Fruit fly (Drosophila melanogaster): ENCODE measurements around the gene rpk.

rpk gene

DNA sequence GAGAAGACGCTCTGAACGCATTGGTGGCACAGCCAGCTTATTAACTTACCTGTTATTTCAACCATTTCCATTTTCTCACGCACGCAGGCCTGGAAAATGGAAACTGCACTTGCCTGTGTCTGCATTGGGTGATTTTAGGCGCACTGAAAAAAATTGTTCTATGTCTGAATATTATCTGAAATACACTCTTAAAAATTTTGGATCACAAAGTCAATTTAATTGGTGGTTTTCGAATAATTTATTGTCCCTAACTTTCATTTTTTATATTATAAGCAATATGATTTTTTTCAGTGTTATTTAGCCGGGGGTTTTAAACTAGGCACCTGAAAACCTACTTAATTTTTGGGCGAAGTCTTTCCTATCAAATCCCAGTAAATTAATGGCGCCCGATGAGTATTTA, 17.3 kb downstream of the rpk start (continued):
- peak; percentile 84 for TF ChIP-seq CG17328 (GFP tag; IDR thresholded peaks at IDR 0.05)
- peak; percentile 60; the same call in 1 of the 2 replicates for TF ChIP-seq peb (GFP tag; IDR thresholded peaks at IDR 0.05)
- no peak for TF ChIP-seq CG16863 (GFP tag; optimal IDR thresholded peaks at IDR 0.05)
- TF ChIP-seq CG1647 (GFP tag; optimal IDR thresholded peaks at IDR 0.05), result peak; percentile 64
- peak; percentile 93 for TF ChIP-seq CG14710 (tag; optimal IDR thresholded peaks at IDR 0.05)
- TF ChIP-seq CG2129 (GFP tag; IDR thresholded peaks at IDR 0.05; ENCODE audit: partially characterized antibody), result no peak
- peak; percentile 53 for TF ChIP-seq CG11247 (GFP tag; IDR thresholded peaks at IDR 0.05)
- TF ChIP-seq sob (GFP tag; IDR thresholded peaks at IDR 0.05), result peak; percentile 73
- peak; percentile 11 for TF ChIP-seq CG30020 (tag; optimal IDR thresholded peaks at IDR 0.05)
- TF ChIP-seq CG30431 (GFP tag; optimal IDR thresholded peaks at IDR 0.05), result peak; percentile 11
- TF ChIP-seq jumu (GFP tag; optimal IDR thresholded peaks at IDR 0.05), result peak; percentile 69
- TF ChIP-seq Elba2 (GFP tag; optimal IDR thresholded peaks at IDR 0.05), result peak; percentile 46
- TF ChIP-seq CG6254 (GFP tag; optimal IDR thresholded peaks at IDR 0.05), result peak; percentile 84
- TF ChIP-seq zfh1 (GFP tag; IDR thresholded peaks at IDR 0.05), result peak; percentile 93
- TF ChIP-seq Ets65A (GFP tag), result peak; percentile 95
- TF ChIP-seq emc (GFP tag; optimal IDR thresholded peaks at IDR 0.05), result no peak
- peak; percentile 87 for TF ChIP-seq Asciz (GFP tag; optimal IDR thresholded peaks at IDR 0.05)
- TF ChIP-seq Neu2 (GFP tag; optimal IDR thresholded peaks at IDR 0.05; ENCODE audit: borderline replicate concordance), result peak; percentile 65
- TF ChIP-seq CG7987 (GFP tag; optimal IDR thresholded peaks at IDR 0.05), result peak; percentile 12
- TF ChIP-seq CG33557 (GFP tag; optimal IDR thresholded peaks at IDR 0.05), result peak; percentile 37
- peak; percentile 75 for TF ChIP-seq CG7372 (GFP tag; IDR thresholded peaks at IDR 0.05)
- peak; percentile 77 for TF ChIP-seq CG18599 (GFP tag; optimal IDR thresholded peaks at IDR 0.05)
- peak; percentile 66 for TF ChIP-seq zf30C (GFP tag; optimal IDR thresholded peaks at IDR 0.05)
- peak; percentile 43 for TF ChIP-seq CG2202 (tag; optimal IDR thresholded peaks at IDR 0.05)
- TF ChIP-seq CG10209 (GFP tag; optimal IDR thresholded peaks at IDR 0.05), result peak; percentile 55
- peak; percentile 64 for TF ChIP-seq CoRest (tag; optimal IDR thresholded peaks at IDR 0.05)
- TF ChIP-seq Ssrp (tag; optimal IDR thresholded peaks at IDR 0.05), result peak; percentile 46
- peak in 1 of 2 experiments; percentile 23 for TF ChIP-seq Hr78 (GFP tag; optimal IDR thresholded peaks at IDR 0.05)
- no peak for TF ChIP-seq sug (tag; optimal IDR thresholded peaks at IDR 0.05)
- TF ChIP-seq tup (GFP tag; optimal IDR thresholded peaks at IDR 0.05), result no peak
- peak; percentile 64 for TF ChIP-seq org-1 (GFP tag; optimal IDR thresholded peaks at IDR 0.05)
- TF ChIP-seq CG2678 (tag; optimal IDR thresholded peaks at IDR 0.05), result peak; percentile 89
- TF ChIP-seq gem (tag; optimal IDR thresholded peaks at IDR 0.05), result peak; percentile 91
- peak; percentile 78 for TF ChIP-seq CG10366 (GFP tag; IDR thresholded peaks at IDR 0.05)
- TF ChIP-seq CG17912 (GFP tag; optimal IDR thresholded peaks at IDR 0.05), result no peak
- TF ChIP-seq CG16779 (GFP tag; IDR thresholded peaks at IDR 0.05), result no peak
- TF ChIP-seq corto (GFP tag; optimal IDR thresholded peaks at IDR 0.05), result no peak
- TF ChIP-seq B-H2 (GFP tag; optimal IDR thresholded peaks at IDR 0.05), result no peak
- peak; percentile 81; the same call in 2 of the 3 replicates for TF ChIP-seq ase (GFP tag; IDR thresholded peaks at IDR 0.05)
- peak; percentile 78 for TF ChIP-seq Max (GFP tag; optimal IDR thresholded peaks at IDR 0.05)
- peak; percentile 73 for TF ChIP-seq Drgx (GFP tag; IDR thresholded peaks at IDR 0.05)
- peak; percentile 8 for TF ChIP-seq CG8089 (GFP tag; optimal IDR thresholded peaks at IDR 0.05)
- peak; percentile 88 for TF ChIP-seq sisA (GFP tag; IDR thresholded peaks at IDR 0.05)
- TF ChIP-seq Hr39 (optimal IDR thresholded peaks at IDR 0.05), result no peak
- peak; percentile 61 for TF ChIP-seq CG31388 (GFP tag; optimal IDR thresholded peaks at IDR 0.05)
- TF ChIP-seq CG1603 (tag; optimal IDR thresholded peaks at IDR 0.05), result peak; percentile 72
- no peak for TF ChIP-seq CG15073 (GFP tag; optimal IDR thresholded peaks at IDR 0.05)
- peak; percentile 60 for TF ChIP-seq Antp (GFP tag; optimal IDR thresholded peaks at IDR 0.05)
- TF ChIP-seq CG10543 (GFP tag; optimal IDR thresholded peaks at IDR 0.05), result no peak
- TF ChIP-seq CG17361 (GFP tag; IDR thresholded peaks at IDR 0.05), result peak; percentile 91
- TF ChIP-seq CG15011 (GFP tag; optimal IDR thresholded peaks at IDR 0.05), result peak; percentile 62
